Worm (Caenorhabditis elegans): ENCODE measurements around the gene C12D5.9.

DNA sequence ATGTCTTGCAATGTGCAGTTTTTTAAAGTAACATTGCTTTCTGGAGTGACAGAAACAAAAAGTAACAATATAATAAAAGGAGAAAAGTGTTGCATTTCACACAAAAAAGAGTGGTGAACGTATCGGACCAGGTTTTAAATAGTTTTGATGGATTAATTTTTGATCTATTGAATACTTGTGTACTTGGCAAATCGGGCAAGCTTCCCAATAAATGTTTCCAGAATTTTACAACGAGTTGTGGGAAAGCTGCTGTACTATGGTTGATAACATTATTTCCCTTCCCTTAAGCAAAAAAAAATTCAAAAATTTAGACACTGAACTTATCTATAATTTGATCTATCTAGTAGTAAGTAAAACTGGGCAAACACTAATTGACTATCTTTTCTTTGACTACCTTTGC is 3.6 kb upstream of the C12D5.9 start, which contains the start of gene C12D5.10:
- no peak for TF ChIP-seq daf-19 (GFP tag; conservative IDR thresholded peaks at IDR 0.05)
- no peak for TF ChIP-seq mep-1 (tag; optimal IDR thresholded peaks at IDR 0.05)
- TF ChIP-seq snpc-4 (tag; optimal IDR thresholded peaks at IDR 0.05), result no peak
- TF ChIP-seq nhr-6 (tag; optimal IDR thresholded peaks at IDR 0.05), result no peak
- TF ChIP-seq nhr-11 (tag; optimal IDR thresholded peaks at IDR 0.05), result no peak
- TF ChIP-seq nhr-25 (tag; optimal IDR thresholded peaks at IDR 0.05; ENCODE audit: borderline replicate concordance, insufficient read depth), result no peak
- TF ChIP-seq unc-62 (GFP tag; optimal IDR thresholded peaks at IDR 0.05 in 1 of 2), result no peak
- TF ChIP-seq unc-62 (tag; optimal IDR thresholded peaks at IDR 0.05), result no peak
- no peak for TF ChIP-seq nhr-77 (tag; optimal IDR thresholded peaks at IDR 0.05)
- no peak for TF ChIP-seq fos-1 (tag; optimal IDR thresholded peaks at IDR 0.05)
- no peak for TF ChIP-seq skn-1 (tag; optimal IDR thresholded peaks at IDR 0.05)
- no peak for TF ChIP-seq daf-8 (GFP tag; IDR thresholded peaks at IDR 0.05)
- no peak for TF ChIP-seq ceh-82 (tag; optimal IDR thresholded peaks at IDR 0.05)
- no peak for TF ChIP-seq dpl-1 (GFP tag; optimal IDR thresholded peaks at IDR 0.05)
